Fruit fly (Drosophila melanogaster): ENCODE results near the gene CG42507.

DNA sequence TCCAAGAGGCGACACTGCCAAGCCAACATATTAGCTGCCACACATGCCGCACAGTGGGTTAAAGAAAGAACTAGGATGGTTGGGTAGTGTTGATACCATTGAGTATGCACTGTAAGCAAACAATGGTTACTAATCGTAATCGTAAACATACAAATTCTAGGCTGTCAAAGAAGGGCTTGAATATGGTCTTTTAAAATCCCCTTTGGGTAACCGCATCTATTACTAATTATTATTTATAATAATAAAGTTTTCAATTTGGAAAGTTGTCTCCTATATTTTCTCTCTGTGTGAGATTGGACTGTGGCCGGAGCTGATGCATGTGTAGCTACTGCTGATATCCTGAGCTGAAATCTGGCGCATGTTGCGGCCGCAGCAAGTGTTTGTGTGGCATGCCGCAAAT is 26.0 kb downstream of the CG42507 start:
- TF ChIP-seq CG18476 (GFP tag; optimal IDR thresholded peaks at IDR 0.05): no peak
- no peak for TF ChIP-seq salm (tag; optimal IDR thresholded peaks at IDR 0.05)
- TF ChIP-seq CG30020 (tag; optimal IDR thresholded peaks at IDR 0.05): no peak
- no peak for TF ChIP-seq psq (GFP tag; optimal IDR thresholded peaks at IDR 0.05)
- no peak for TF ChIP-seq tin (GFP tag; optimal IDR thresholded peaks at IDR 0.05)
- no peak for TF ChIP-seq CG15696 (tag; optimal IDR thresholded peaks at IDR 0.05)
- no peak for TF ChIP-seq Dll (GFP tag; IDR thresholded peaks at IDR 0.05; ENCODE audit: partially characterized antibody)
- TF ChIP-seq CG12219 (GFP tag; optimal IDR thresholded peaks at IDR 0.05): no peak
- no peak for TF ChIP-seq CG2678 (tag; optimal IDR thresholded peaks at IDR 0.05)
- no peak for TF ChIP-seq CG8089 (GFP tag; optimal IDR thresholded peaks at IDR 0.05)
